Worm (Caenorhabditis elegans) whole organism, L1 larva: ENCODE results near the gene hpo-31.

ENCODE experiments used
- alr-1 ChIP-seq: fragments of 200-800 bp; sonication (Bioruptor generic); optimal IDR thresholded peaks from 2 replicates; lab custom pipeline; 2018; ENCODE audit warnings: borderline replicate concordance, mild to moderate bottlenecking, missing genetic modification characterization, missing compliant biosample characterization
- ama-1 ChIP-seq: fragments of 150-350 bp; optimal IDR thresholded peaks from 2 replicates; lab custom pipeline; 2014
- lin-15B ChIP-seq: fragments of 150-350 bp; sonication (generic microtip); optimal IDR thresholded peaks from 3 replicates; lab custom pipeline; 2014; ENCODE audit warnings: missing biosample characterization, missing genetic modification characterization
- ztf-4 ChIP-seq: fragments of 150-350 bp; optimal IDR thresholded peaks from 2 replicates; lab custom pipeline; 2014; ENCODE audit warnings: missing biosample characterization, missing genetic modification characterization

ce11 chrV:13808462-13808867 lies 14.4 kb upstream of the hpo-31 start:
- TF ChIP-seq alr-1 (no peak), ztf-4 (tag; lab: Kevin White, UChicago) (no peak), lin-15B (tag; lab: Kevin White, UChicago) (no peak), ama-1 (no peak)
